Fruit fly (Drosophila melanogaster) whole organism, adult: Measurements from ENCODE around the gene Ts.

Experiments
- CG11617 ChIP-seq: fragments of 200-800 bp; sonication (Bioruptor generic); optimal IDR thresholded peaks from 2 replicates; lab custom pipeline; 2017; ENCODE audit warnings: mild to moderate bottlenecking, missing biosample characterization, missing genetic modification reagents, missing genetic modification characterization
- CG12768 ChIP-seq: fragments of 200-800 bp; sonication (Bioruptor generic); optimal IDR thresholded peaks from 2 replicates; lab custom pipeline; 2017; ENCODE audit warnings: missing biosample characterization, missing genetic modification characterization, mild to moderate bottlenecking, moderate library complexity, missing genetic modification reagents
- CG14711 ChIP-seq: fragments of 200-800 bp; sonication (Bioruptor generic); optimal IDR thresholded peaks from 2 replicates; lab custom pipeline; 2018; ENCODE audit warnings: missing biosample characterization, mild to moderate bottlenecking, missing genetic modification characterization, moderate library complexity
- CG1620 ChIP-seq: fragments of 200-800 bp; sonication (Bioruptor generic); optimal IDR thresholded peaks from 2 replicates; lab custom pipeline; 2016; ENCODE audit warnings: missing biosample characterization, missing genetic modification characterization
- CG33017 ChIP-seq: fragments of 200-800 bp; sonication (Bioruptor generic); optimal IDR thresholded peaks from 2 replicates; lab custom pipeline; 2018; ENCODE audit warnings: missing biosample characterization, mild to moderate bottlenecking, missing genetic modification characterization, moderate library complexity
- CG5204 ChIP-seq: fragments of 200-800 bp; sonication (Bioruptor generic); optimal IDR thresholded peaks from 2 replicates; lab custom pipeline; 2016; ENCODE audit warnings: missing biosample characterization, missing genetic modification characterization
- CG7045 ChIP-seq: fragments of 200-800 bp; sonication (Bioruptor generic); optimal IDR thresholded peaks from 2 replicates; lab custom pipeline; 2017; ENCODE audit warnings: missing biosample characterization, mild to moderate bottlenecking, missing genetic modification characterization
- CG7101 ChIP-seq: fragments of 200-800 bp; sonication (Bioruptor generic); optimal IDR thresholded peaks from 2 replicates; lab custom pipeline; 2018; ENCODE audit warnings: missing biosample characterization, mild to moderate bottlenecking, missing genetic modification characterization, moderate library complexity
- Clk ChIP-seq: fragments of 200-800 bp; sonication (Bioruptor generic); optimal IDR thresholded peaks from 2 replicates; lab custom pipeline; 2017; ENCODE audit warnings: missing biosample characterization, missing genetic modification characterization
- Crg-1 ChIP-seq: fragments of 200-800 bp; sonication (Bioruptor generic); optimal IDR thresholded peaks from 2 replicates; lab custom pipeline; 2016; ENCODE audit warnings: missing biosample characterization, missing genetic modification characterization
- Hr96 ChIP-seq: fragments of 200-800 bp; sonication (Bioruptor generic); optimal IDR thresholded peaks from 2 replicates; lab custom pipeline; 2016; ENCODE audit warnings: missing biosample characterization, missing genetic modification characterization
- Mnt ChIP-seq: fragments of 200-800 bp; sonication (Bioruptor generic); optimal IDR thresholded peaks from 2 replicates; lab custom pipeline; 2016; ENCODE audit warnings: missing biosample characterization, mild to moderate bottlenecking, missing genetic modification characterization
- bab1 ChIP-seq: fragments of 200-800 bp; sonication (Bioruptor generic); optimal IDR thresholded peaks from 3 replicates; lab custom pipeline; 2019; ENCODE audit warnings: missing biosample characterization, mild to moderate bottlenecking, missing genetic modification characterization, moderate library complexity
- cic ChIP-seq: fragments of 200-800 bp; sonication (Bioruptor generic); optimal IDR thresholded peaks from 2 replicates; lab custom pipeline; 2017; ENCODE audit warnings: missing biosample characterization, mild to moderate bottlenecking, missing genetic modification characterization, moderate library complexity
- cnc ChIP-seq, 2 experiments: fragments of >200 bp; optimal IDR thresholded peaks; 2 replicates each; lab custom pipeline; 2017
- kay ChIP-seq: fragments of 200-800 bp; sonication (Bioruptor generic); peaks from one replicate; lab custom pipeline; 2016; ENCODE audit warnings: missing biosample characterization, missing genetic modification characterization, borderline replicate concordance
- ovo ChIP-seq: fragments of 200-800 bp; sonication (Bioruptor generic); optimal IDR thresholded peaks from 2 replicates; lab custom pipeline; 2016; ENCODE audit warnings: missing biosample characterization, missing genetic modification characterization
- pad ChIP-seq: fragments of 200-800 bp; sonication (Bioruptor generic); optimal IDR thresholded peaks from 3 replicates; lab custom pipeline; 2017; ENCODE audit warnings: missing biosample characterization, missing genetic modification characterization, mild to moderate bottlenecking, moderate library complexity, missing genetic modification reagents
- tj ChIP-seq: fragments of 200-800 bp; sonication (Bioruptor generic); optimal IDR thresholded peaks from 3 replicates; lab custom pipeline; 2017; ENCODE audit warnings: missing biosample characterization, mild to moderate bottlenecking, missing genetic modification characterization, moderate library complexity
- toe ChIP-seq: fragments of 200-800 bp; sonication (Bioruptor generic); optimal IDR thresholded peaks from 2 replicates; lab custom pipeline; 2016; ENCODE audit warnings: missing biosample characterization, missing genetic modification characterization

Gene Ts

dm6 chr2L:2931555-2932131 lies 37.8 kb downstream of the Ts start:
- TF ChIP-seq cnc (optimal IDR thresholded peaks at IDR 0.05; lab: Kevin White, UChicago) (no peak), tj (GFP tag; lab: Kevin White, UChicago) (peak; percentile 17), CG5204 (GFP tag; lab: Kevin White, UChicago) (no peak), CG14711 (tag; lab: Kevin White, UChicago) (no peak)

DNA sequence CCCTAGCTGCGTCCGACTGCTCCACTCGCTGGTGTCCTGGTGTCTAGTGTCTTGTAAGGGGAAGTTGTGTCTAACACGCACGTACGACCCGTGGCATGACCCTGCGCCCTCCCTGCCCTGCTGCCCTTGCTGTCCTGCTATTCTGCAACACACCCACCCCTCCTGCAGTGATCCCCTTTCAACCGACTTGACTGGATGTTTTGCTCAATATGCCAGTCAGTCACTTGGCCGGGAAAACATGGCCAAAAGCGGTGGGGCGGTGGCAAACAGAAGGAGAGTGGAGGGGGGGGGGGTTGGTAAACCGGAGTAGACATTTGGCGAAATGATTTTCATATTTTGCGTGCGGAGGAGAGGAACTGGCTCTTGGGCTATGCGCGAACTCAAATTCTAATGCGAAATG lies 38.8 kb downstream of the Ts start:
- TF ChIP-seq ovo (GFP tag; lab: Kevin White, UChicago), result no peak
- TF ChIP-seq Clk, result no peak
- TF ChIP-seq tj (GFP tag; lab: Kevin White, UChicago), result no peak
- no peak for TF ChIP-seq kay
- TF ChIP-seq bab1 (GFP tag; lab: Kevin White, UChicago), result no peak
- TF ChIP-seq cic (GFP tag; lab: Kevin White, UChicago), result no peak
- no peak for TF ChIP-seq CG11617 (GFP tag; lab: Kevin White, UChicago)
- no peak for TF ChIP-seq CG33017 (tag; lab: Kevin White, UChicago)
- TF ChIP-seq CG5204 (GFP tag; lab: Kevin White, UChicago), result no peak
- no peak for TF ChIP-seq Hr96 (GFP tag; lab: Kevin White, UChicago)
- TF ChIP-seq CG7045 (GFP tag; lab: Kevin White, UChicago), result no peak
- TF ChIP-seq CG12768 (GFP tag; lab: Kevin White, UChicago), result no peak

DNA sequence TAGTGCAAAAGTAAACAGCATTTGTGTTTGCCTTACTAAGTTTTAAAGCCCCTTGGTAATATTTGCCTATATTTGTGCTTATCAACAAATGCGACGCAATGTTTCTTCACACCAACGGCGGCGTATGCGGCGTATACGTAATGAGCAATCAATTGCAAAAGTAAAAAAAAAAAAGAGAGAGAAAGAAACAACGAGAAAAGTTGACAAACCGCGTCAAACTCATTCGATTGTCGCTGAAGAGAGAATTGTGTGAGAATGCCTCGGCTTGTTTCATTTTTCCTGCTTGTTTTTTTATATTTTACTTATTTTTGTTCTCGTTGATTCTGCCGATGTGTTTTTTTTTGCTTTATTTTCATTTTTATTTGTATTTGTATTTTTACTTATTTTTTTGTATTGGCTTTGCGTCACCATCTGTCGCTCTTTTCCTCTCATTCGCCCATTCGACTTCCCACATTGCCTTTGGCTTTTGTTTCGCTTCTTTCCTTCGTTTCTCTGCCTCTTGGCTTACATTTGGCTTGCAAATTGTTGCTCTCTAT lies 45.1 kb downstream of the Ts start:
- TF ChIP-seq Crg-1 (GFP tag; lab: Kevin White, UChicago) (peak; percentile 85), CG7045 (GFP tag; lab: Kevin White, UChicago) (peak; percentile 60), CG1620 (GFP tag; lab: Kevin White, UChicago) (peak; percentile 36), toe (peak; percentile 53), pad (GFP tag; lab: Kevin White, UChicago) (no peak), Hr96 (GFP tag; lab: Kevin White, UChicago) (peak; percentile 29), cnc (optimal IDR thresholded peaks at IDR 0.05; lab: Kevin White, UChicago) (no peak), bab1 (GFP tag; lab: Kevin White, UChicago) (no peak), cic (GFP tag; lab: Kevin White, UChicago) (peak; percentile 88), Clk (peak; percentile 60), CG33017 (tag; lab: Kevin White, UChicago) (peak; percentile 74), ovo (GFP tag; lab: Kevin White, UChicago) (peak; percentile 75), CG7101 (tag; lab: Kevin White, UChicago) (peak; percentile 76), tj (GFP tag; lab: Kevin White, UChicago) (peak; percentile 73), CG11617 (GFP tag; lab: Kevin White, UChicago) (peak; percentile 79), CG12768 (GFP tag; lab: Kevin White, UChicago) (peak; percentile 86), CG14711 (tag; lab: Kevin White, UChicago) (peak; percentile 39), Mnt (peak; percentile 70), kay (peak; percentile 99), CG5204 (GFP tag; lab: Kevin White, UChicago) (peak; percentile 59)

- no peak for TF ChIP-seq CG12768 (GFP tag; lab: Kevin White, UChicago)
- TF ChIP-seq toe, result no peak
- no peak for TF ChIP-seq Clk
- no peak for TF ChIP-seq cnc (optimal IDR thresholded peaks at IDR 0.05; lab: Kevin White, UChicago)
- no peak for TF ChIP-seq Mnt
- TF ChIP-seq CG7101 (tag; lab: Kevin White, UChicago), result no peak
- TF ChIP-seq tj (GFP tag; lab: Kevin White, UChicago), result no peak
These were observed 48.8 kb downstream of the Ts start for dm6 chr2L:2920641-2921040.
